Worm (Caenorhabditis elegans) whole organism, late embryonic: ENCODE data around the gene D2023.6.

Experiments used
- C08G9.2 ChIP-seq: sonication (generic microtip); optimal IDR thresholded peaks from 2 replicates; lab custom pipeline; 2016; ENCODE audit warnings: mild to moderate bottlenecking, missing genetic modification characterization, moderate library complexity, missing compliant biosample characterization
- C38D4.7 ChIP-seq: fragments of 200-800 bp; sonication (Bioruptor generic); optimal IDR thresholded peaks from 2 replicates; lab custom pipeline; 2018; ENCODE audit warnings: mild to moderate bottlenecking, missing genetic modification characterization, moderate library complexity, missing compliant biosample characterization
- F13H6.1 ChIP-seq: sonication (generic microtip); optimal IDR thresholded peaks from 2 replicates; lab custom pipeline; 2016; ENCODE audit warnings: missing genetic modification characterization, missing compliant biosample characterization
- K09A11.1 ChIP-seq: sonication (generic microtip); optimal IDR thresholded peaks from 2 replicates; lab custom pipeline; 2017; ENCODE audit warnings: antibody characterized with exemption, mild to moderate bottlenecking, missing genetic modification characterization, missing compliant biosample characterization; ENCODE audit not compliant: insufficient read depth
- Y22D7AL.16 ChIP-seq: sonication (generic microtip); optimal IDR thresholded peaks from 2 replicates; lab custom pipeline; 2016; ENCODE audit warnings: missing genetic modification characterization, missing compliant biosample characterization
- ama-1 ChIP-seq: fragments of 150-350 bp; optimal IDR thresholded peaks from 2 replicates; lab custom pipeline; 2014
- ceh-18 ChIP-seq: sonication (generic microtip); optimal IDR thresholded peaks from 2 replicates; lab custom pipeline; 2016; ENCODE audit warnings: missing genetic modification characterization, missing compliant biosample characterization
- ceh-19 ChIP-seq: fragments of 200-800 bp; sonication (Bioruptor generic); optimal IDR thresholded peaks from 2 replicates; lab custom pipeline; 2018; ENCODE audit warnings: mild to moderate bottlenecking, missing genetic modification characterization, missing compliant biosample characterization
- ceh-2 ChIP-seq: sonication (generic microtip); optimal IDR thresholded peaks from 2 replicates; lab custom pipeline; 2016; ENCODE audit warnings: missing genotype, missing genetic modification characterization, missing compliant biosample characterization
- ceh-24 ChIP-seq: sonication (generic microtip); optimal IDR thresholded peaks from 2 replicates; lab custom pipeline; 2016; ENCODE audit warnings: mild to moderate bottlenecking, missing genetic modification characterization, missing compliant biosample characterization
- ceh-34 ChIP-seq: sonication (generic microtip); optimal IDR thresholded peaks from 2 replicates; lab custom pipeline; 2016; ENCODE audit warnings: mild to moderate bottlenecking, missing genetic modification characterization, missing compliant biosample characterization
- ceh-45 ChIP-seq: fragments of 200-800 bp; sonication (Bioruptor generic); IDR thresholded peaks from 2 replicates; pipeline ENCODE4 v1.3.6; 2022; ENCODE audit warnings: missing genetic modification reagents, missing genetic modification characterization, missing compliant biosample characterization
- dmd-4 ChIP-seq: sonication (generic microtip); optimal IDR thresholded peaks from 2 replicates; lab custom pipeline; 2016; ENCODE audit warnings: borderline replicate concordance, missing genetic modification characterization, missing compliant biosample characterization
- dve-1 ChIP-seq: sonication (generic microtip); optimal IDR thresholded peaks from 2 replicates; lab custom pipeline; 2017; ENCODE audit warnings: antibody characterized with exemption, mild to moderate bottlenecking, missing genetic modification characterization, missing compliant biosample characterization
- elt-2 ChIP-seq: sonication (generic microtip); optimal IDR thresholded peaks from 2 replicates; lab custom pipeline; 2016; ENCODE audit warnings: missing genetic modification reagents, missing genetic modification characterization, missing compliant biosample characterization
- elt-4 ChIP-seq: sonication (generic microtip); optimal IDR thresholded peaks from 2 replicates; lab custom pipeline; 2016; ENCODE audit warnings: missing genetic modification characterization, missing compliant biosample characterization
- ets-4 ChIP-seq: sonication (generic microtip); optimal IDR thresholded peaks from 2 replicates; lab custom pipeline; 2016; ENCODE audit warnings: missing genetic modification characterization, missing compliant biosample characterization
- eyg-1 ChIP-seq: sonication (generic microtip); optimal IDR thresholded peaks from 2 replicates; lab custom pipeline; 2016; ENCODE audit warnings: missing genotype, missing genetic modification characterization, missing compliant biosample characterization
- fax-1 ChIP-seq: sonication (generic microtip); optimal IDR thresholded peaks from 2 replicates; lab custom pipeline; 2016; ENCODE audit warnings: missing genotype, missing genetic modification characterization, missing compliant biosample characterization
- fkh-10 ChIP-seq: fragments of 150-350 bp; optimal IDR thresholded peaks from 2 replicates; lab custom pipeline; 2014; ENCODE audit warnings: missing biosample characterization, missing genetic modification reagents, missing genetic modification characterization
- gmeb-2 ChIP-seq: sonication (generic microtip); optimal IDR thresholded peaks from 2 replicates; lab custom pipeline; 2016; ENCODE audit warnings: missing genetic modification characterization, inconsistent platforms, missing compliant biosample characterization
- hlh-15 ChIP-seq: sonication (generic microtip); optimal IDR thresholded peaks from 2 replicates; lab custom pipeline; 2016; ENCODE audit warnings: missing genetic modification characterization, missing compliant biosample characterization
- hlh-6 ChIP-seq: sonication (generic microtip); optimal IDR thresholded peaks from 2 replicates; lab custom pipeline; 2016; ENCODE audit warnings: missing genotype, missing genetic modification characterization, missing compliant biosample characterization
- lim-6 ChIP-seq: sonication (generic microtip); optimal IDR thresholded peaks from 2 replicates; lab custom pipeline; 2016; ENCODE audit warnings: missing genetic modification characterization, missing compliant biosample characterization
- lin-11 ChIP-seq: fragments of 200-800 bp; sonication (Bioruptor generic); optimal IDR thresholded peaks from 2 replicates; lab custom pipeline; 2018; ENCODE audit warnings: mild to moderate bottlenecking, missing genetic modification characterization, missing compliant biosample characterization
- madf-2 ChIP-seq: sonication (generic microtip); optimal IDR thresholded peaks from 2 replicates; lab custom pipeline; 2017; ENCODE audit warnings: missing genetic modification characterization, missing compliant biosample characterization
- nfya-1 ChIP-seq: sonication (generic microtip); optimal IDR thresholded peaks from 2 replicates; lab custom pipeline; 2017; ENCODE audit warnings: missing genetic modification characterization, mild to moderate bottlenecking, missing compliant biosample characterization, antibody characterized with exemption, moderate library complexity
- nhr-11 ChIP-seq: fragments of 150-350 bp; optimal IDR thresholded peaks from 2 replicates; lab custom pipeline; 2014; ENCODE audit warnings: missing biosample characterization, missing genetic modification characterization
- odd-2 ChIP-seq: sonication (generic microtip); optimal IDR thresholded peaks from 2 replicates; lab custom pipeline; 2017; ENCODE audit warnings: antibody characterized with exemption, mild to moderate bottlenecking, missing genetic modification characterization, missing compliant biosample characterization
- pat-9 ChIP-seq: fragments of 200-800 bp; sonication (Bioruptor generic); optimal IDR thresholded peaks from 2 replicates; lab custom pipeline; 2018; ENCODE audit warnings: mild to moderate bottlenecking, missing genetic modification characterization, moderate library complexity, missing compliant biosample characterization
- pax-1 ChIP-seq: fragments of 150-350 bp; optimal IDR thresholded peaks from 2 replicates; lab custom pipeline; 2014; ENCODE audit warnings: missing biosample characterization, missing genetic modification characterization
- pha-4 ChIP-seq: fragments of 150-350 bp; optimal IDR thresholded peaks from 2 replicates; lab custom pipeline; 2018; ENCODE audit warnings: missing biosample characterization, missing genetic modification reagents, missing genetic modification characterization
- rnt-1 ChIP-seq: sonication (generic microtip); optimal IDR thresholded peaks from 2 replicates; lab custom pipeline; 2016; ENCODE audit warnings: missing genetic modification characterization, missing compliant biosample characterization
- sdc-2 ChIP-seq: sonication (generic microtip); optimal IDR thresholded peaks from 2 replicates; lab custom pipeline; 2016; ENCODE audit warnings: missing genotype, missing genetic modification characterization, missing compliant biosample characterization
- sox-2 ChIP-seq: fragments of 200-800 bp; sonication (Bioruptor generic); IDR thresholded peaks from 2 replicates; pipeline ENCODE4 v1.3.6; 2022; ENCODE audit warnings: missing genetic modification reagents, missing genetic modification characterization, missing compliant biosample characterization
- tbx-2 ChIP-seq: sonication (generic microtip); optimal IDR thresholded peaks from 2 replicates; lab custom pipeline; 2016; ENCODE audit warnings: missing genetic modification characterization, missing compliant biosample characterization
- tbx-7 ChIP-seq: sonication (generic microtip); optimal IDR thresholded peaks from 2 replicates; lab custom pipeline; 2016; ENCODE audit warnings: missing genotype, missing genetic modification characterization, missing compliant biosample characterization
- unc-3 ChIP-seq, 2 experiments: fragments of 200-800 bp in 1 of 2; sonication (Bioruptor generic) in 1 of 2; sonication (generic microtip) in 1 of 2; conservative IDR thresholded peaks in 1 of 2; optimal IDR thresholded peaks in 1 of 2; 2 replicates each; pipeline versions ENCODE4 v1.3.6 to Lab custom; 2016 to 2022; ENCODE audit warnings: missing compliant biosample characterization in 2 of 2, missing genetic modification characterization in 2 of 2, missing genetic modification reagents in 1 of 2
- unc-86 ChIP-seq: sonication (generic microtip); optimal IDR thresholded peaks from 2 replicates; lab custom pipeline; 2016; ENCODE audit warnings: missing genetic modification characterization, missing compliant biosample characterization
- zip-5 ChIP-seq: sonication (generic microtip); optimal IDR thresholded peaks from 2 replicates; lab custom pipeline; 2016; ENCODE audit warnings: missing genetic modification characterization, missing compliant biosample characterization

D2023.6 gene

ce11 chrV:11815566-11815965 is 11.6 kb upstream of the D2023.6 start:
- TF ChIP-seq unc-3 (GFP tag; conservative IDR thresholded peaks at IDR 0.05; lab: Robert Waterston, UW): no peak
- TF ChIP-seq unc-3 (tag; optimal IDR thresholded peaks at IDR 0.05; lab: Kevin White, UChicago): no peak
- TF ChIP-seq ceh-45 (GFP tag; lab: Robert Waterston, UW): no peak
- TF ChIP-seq tbx-2 (tag; lab: Kevin White, UChicago): no peak
- no peak for TF ChIP-seq madf-2
- TF ChIP-seq Y22D7AL.16: no peak
- no peak for TF ChIP-seq hlh-15 (tag; lab: Kevin White, UChicago)
- no peak for TF ChIP-seq rnt-1 (tag; lab: Kevin White, UChicago)
- no peak for TF ChIP-seq lim-6
- no peak for TF ChIP-seq ets-4 (tag; lab: Kevin White, UChicago)
- no peak for TF ChIP-seq C38D4.7 (GFP tag; lab: Kevin White, UChicago)
- no peak for TF ChIP-seq pax-1 (tag; lab: Kevin White, UChicago)
- TF ChIP-seq pha-4 (tag; lab: Kevin White, UChicago): no peak
- TF ChIP-seq fkh-10 (GFP tag; lab: Kevin White, UChicago): no peak
- no peak for TF ChIP-seq nhr-11
- no peak for TF ChIP-seq nfya-1
- TF ChIP-seq ceh-34 (tag; lab: Kevin White, UChicago): no peak
- TF ChIP-seq ama-1 (lab: Kevin White, UChicago): no peak
- no peak for TF ChIP-seq hlh-6 (tag; lab: Kevin White, UChicago)

ce11 chrV:11817263-11817726 is 9.9 kb upstream of the D2023.6 start:
- TF ChIP-seq ceh-19 (GFP tag; lab: Kevin White, UChicago): no peak
- no peak for TF ChIP-seq zip-5 (tag; lab: Kevin White, UChicago)
- no peak for TF ChIP-seq gmeb-2 (tag; lab: Kevin White, UChicago)
- no peak for TF ChIP-seq unc-86 (tag; lab: Kevin White, UChicago)
- TF ChIP-seq K09A11.1 (tag; lab: Kevin White, UChicago): no peak
- no peak for TF ChIP-seq dve-1 (tag; lab: Kevin White, UChicago)
- TF ChIP-seq ceh-18 (tag; lab: Kevin White, UChicago): no peak

- TF ChIP-seq C08G9.2 (tag; lab: Kevin White, UChicago): no peak
- no peak for TF ChIP-seq ama-1 (lab: Kevin White, UChicago)
- TF ChIP-seq pat-9: no peak
- no peak for TF ChIP-seq elt-4 (tag; lab: Kevin White, UChicago)
- TF ChIP-seq elt-2 (tag; lab: Kevin White, UChicago): no peak
- TF ChIP-seq rnt-1 (tag; lab: Kevin White, UChicago): no peak
- no peak for TF ChIP-seq ceh-2
- TF ChIP-seq dmd-4 (tag; lab: Kevin White, UChicago): no peak
- TF ChIP-seq fax-1 (tag; lab: Kevin White, UChicago): no peak
- TF ChIP-seq eyg-1 (tag; lab: Kevin White, UChicago): no peak
- TF ChIP-seq lin-11 (tag; lab: Kevin White, UChicago): no peak
- TF ChIP-seq F13H6.1 (tag; lab: Kevin White, UChicago): no peak
- no peak for TF ChIP-seq sox-2 (GFP tag; lab: Robert Waterston, UW)
- TF ChIP-seq nhr-11: no peak
- TF ChIP-seq odd-2 (tag; lab: Kevin White, UChicago): no peak
- TF ChIP-seq, all 69 proteins: peak for 0
Measured at ce11 chrV:11818064-11818463, 9.1 kb upstream of the D2023.6 start.

- TF ChIP-seq sdc-2 (tag; lab: Kevin White, UChicago): no peak
- no peak for TF ChIP-seq tbx-7 (tag; lab: Kevin White, UChicago)
- TF ChIP-seq ceh-24: no peak
- no peak for TF ChIP-seq Y22D7AL.16
- no peak for TF ChIP-seq ama-1 (lab: Kevin White, UChicago)
Measured at ce11 chrV:11818786-11819185, 8.4 kb upstream of the D2023.6 start.
